Fruit fly (Drosophila melanogaster) whole organism, wandering third instar larva: ENCODE data around the gene Mgat2.

ENCODE experiments used
- CG9705 ChIP-seq: fragments of 200-800 bp; sonication (Bioruptor generic); optimal IDR thresholded peaks from 2 replicates; lab custom pipeline; 2018; ENCODE audit warnings: missing biosample characterization, mild to moderate bottlenecking, missing genetic modification characterization
- CrebA ChIP-seq: fragments of 200-800 bp; sonication (Bioruptor generic); optimal IDR thresholded peaks from 2 replicates; lab custom pipeline; 2016; ENCODE audit warnings: missing biosample characterization, mild to moderate bottlenecking, missing genetic modification characterization, borderline replicate concordance
- Dfd ChIP-seq: fragments of >200 bp; optimal IDR thresholded peaks from 2 replicates; lab custom pipeline; 2017; ENCODE audit warnings: missing biosample characterization, missing genetic modification characterization
- Dif ChIP-seq: fragments of 200-275, 200-300 bp; sonication (Bioruptor generic); optimal IDR thresholded peaks from 2 replicates; lab custom pipeline; 2018; ENCODE audit warnings: missing biosample characterization, missing genetic modification characterization; ENCODE audit not compliant: partially characterized antibody
- GATAd ChIP-seq: sonication (Bioruptor generic); optimal IDR thresholded peaks from 2 replicates; lab custom pipeline; 2016; ENCODE audit warnings: missing biosample characterization, missing genetic modification characterization
- Hnf4 ChIP-seq: fragments of 200-800 bp; sonication (Bioruptor generic); optimal IDR thresholded peaks from 2 replicates; lab custom pipeline; 2016; ENCODE audit warnings: missing biosample characterization, mild to moderate bottlenecking, missing genetic modification characterization
- Hr78 ChIP-seq: fragments of >200 bp; optimal IDR thresholded peaks from 2 replicates; lab custom pipeline; 2017; ENCODE audit warnings: missing biosample characterization, missing genetic modification characterization
- Hr83 ChIP-seq: fragments of 200-300 bp; sonication (Bioruptor generic); optimal IDR thresholded peaks from 2 replicates; lab custom pipeline; 2016; ENCODE audit warnings: missing biosample characterization, mild to moderate bottlenecking, missing genetic modification characterization, moderate library complexity; ENCODE audit not compliant: poor library complexity, severe bottlenecking
- Jra ChIP-seq: sonication (Bioruptor generic); optimal IDR thresholded peaks from 2 replicates; lab custom pipeline; 2016; ENCODE audit warnings: missing biosample characterization, missing genetic modification characterization
- Mio ChIP-seq: sonication (Bioruptor generic); optimal IDR thresholded peaks from 2 replicates; lab custom pipeline; 2016; ENCODE audit warnings: missing biosample characterization, missing genetic modification characterization
- Myc ChIP-seq: fragments of >200 bp; optimal IDR thresholded peaks from 2 replicates; lab custom pipeline; 2017
- N ChIP-seq: fragments of >200 bp; optimal IDR thresholded peaks from 2 replicates; lab custom pipeline; 2018; ENCODE audit warnings: missing biosample characterization, missing external identifiers, missing genetic modification characterization
- OdsH ChIP-seq: fragments of 200-800 bp; sonication (Bioruptor generic); optimal IDR thresholded peaks from 2 replicates; lab custom pipeline; 2016; ENCODE audit warnings: missing biosample characterization, mild to moderate bottlenecking, missing genetic modification characterization
- Rel ChIP-seq, 2 experiments: fragments of 200-800 bp; sonication (Bioruptor generic) in 1 of 2; optimal IDR thresholded peaks; 2 replicates in 1 of 2; 3 replicates in 1 of 2; lab custom pipeline; 2016 to 2019; ENCODE audit warnings: mild to moderate bottlenecking in 2 of 2, missing biosample characterization in 2 of 2, missing genetic modification characterization in 2 of 2, moderate library complexity in 1 of 2
- Sp1 ChIP-seq: fragments of 200-800 bp; sonication (Bioruptor generic); optimal IDR thresholded peaks from 3 replicates; lab custom pipeline; 2019; ENCODE audit warnings: missing biosample characterization, mild to moderate bottlenecking, missing genetic modification characterization, moderate library complexity
- Vsx2 ChIP-seq: fragments of 200-300, 225-300 bp; sonication (Bioruptor generic); optimal IDR thresholded peaks from 2 replicates; lab custom pipeline; 2018; ENCODE audit warnings: missing biosample characterization, missing genetic modification characterization; ENCODE audit not compliant: partially characterized antibody
- brk ChIP-seq: fragments of 200-800 bp; sonication (Bioruptor generic); optimal IDR thresholded peaks from 2 replicates; lab custom pipeline; 2016; ENCODE audit warnings: missing biosample characterization, mild to moderate bottlenecking, missing genetic modification characterization
- dl ChIP-seq, 2 experiments: fragments of 175-275, 200-275 bp in 1 of 2; fragments of 200-275 bp in 1 of 2; sonication (Bioruptor generic); optimal IDR thresholded peaks; lab custom pipeline; 2018; ENCODE audit warnings: mild to moderate bottlenecking in 2 of 2, missing biosample characterization in 2 of 2, missing genetic modification characterization in 2 of 2, moderate library complexity in 2 of 2; ENCODE audit not compliant: partially characterized antibody in 2 of 2, insufficient read depth in 1 of 2
- dmrt93B ChIP-seq: fragments of 200-800 bp; sonication (Bioruptor generic); optimal IDR thresholded peaks from 2 replicates; lab custom pipeline; 2018; ENCODE audit warnings: missing biosample characterization, mild to moderate bottlenecking, missing genetic modification characterization
- dsf ChIP-seq: sonication (Bioruptor generic); optimal IDR thresholded peaks from 2 replicates; lab custom pipeline; 2016; ENCODE audit warnings: missing biosample characterization, missing genetic modification characterization, borderline replicate concordance
- foxo ChIP-seq, 2 experiments: fragments of 200-800 bp; sonication (Bioruptor generic); optimal IDR thresholded peaks; 2 replicates in 1 of 2; 3 replicates in 1 of 2; lab custom pipeline; 2016 to 2017; ENCODE audit warnings: missing biosample characterization in 2 of 2, missing genetic modification characterization in 2 of 2
- jim ChIP-seq: fragments of 175-275, 200-325 bp; sonication (Bioruptor generic); optimal IDR thresholded peaks from 2 replicates; lab custom pipeline; 2016; ENCODE audit warnings: missing biosample characterization, mild to moderate bottlenecking, missing genetic modification characterization
- lola ChIP-seq: fragments of >200 bp; optimal IDR thresholded peaks from 2 replicates; lab custom pipeline; 2017; ENCODE audit warnings: missing biosample characterization, missing genetic modification characterization
- pan ChIP-seq: fragments of >200 bp; optimal IDR thresholded peaks from 2 replicates; lab custom pipeline; 2017
- psq ChIP-seq: fragments of 200-800 bp; sonication (Bioruptor generic); optimal IDR thresholded peaks from 3 replicates; lab custom pipeline; 2017; ENCODE audit warnings: missing biosample characterization, mild to moderate bottlenecking, missing genetic modification characterization, moderate library complexity
- rgr ChIP-seq: fragments of 200-800 bp; sonication (Bioruptor generic); optimal IDR thresholded peaks from 3 replicates; lab custom pipeline; 2016; ENCODE audit warnings: missing biosample characterization, mild to moderate bottlenecking, missing genetic modification characterization
- sage ChIP-seq: fragments of 200-800 bp; sonication (Bioruptor generic); optimal IDR thresholded peaks from 2 replicates; lab custom pipeline; 2016; ENCODE audit warnings: missing biosample characterization, mild to moderate bottlenecking, missing genetic modification characterization
- sv ChIP-seq: fragments of 200-800 bp; sonication (Bioruptor generic); optimal IDR thresholded peaks from 3 replicates; lab custom pipeline; 2016; ENCODE audit warnings: missing biosample characterization, missing genetic modification characterization
- tai ChIP-seq: sonication (Bioruptor generic); optimal IDR thresholded peaks from 2 replicates; lab custom pipeline; 2016; ENCODE audit warnings: missing biosample characterization, missing genetic modification characterization
- usp ChIP-seq: fragments of >200 bp; optimal IDR thresholded peaks from 2 replicates; lab custom pipeline; 2017; ENCODE audit warnings: missing biosample characterization, missing genetic modification characterization

Gene Mgat2

DNA sequence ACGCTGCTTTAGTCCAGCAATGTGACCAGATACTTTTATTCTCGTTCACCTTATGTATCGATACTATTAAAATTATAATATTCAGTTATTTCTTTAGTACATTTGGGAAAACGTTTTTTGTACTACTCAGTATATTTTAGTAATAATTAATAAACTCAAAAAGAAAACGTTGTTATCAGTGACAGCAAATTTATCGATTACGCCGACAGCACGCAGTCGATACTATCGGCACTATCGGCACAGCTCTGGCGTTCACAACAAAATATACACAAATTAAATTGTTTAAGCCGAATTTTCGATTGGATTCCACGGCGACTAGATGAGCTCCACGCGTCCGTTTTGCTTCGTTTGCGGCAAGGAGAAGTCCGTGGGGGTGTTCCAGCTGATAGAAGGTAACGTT is 17.5 kb upstream of the Mgat2 start, which contains the start of the genes janA, Sry-alpha and Sry-beta:
janA (minus strand) TSS at position 40 of the 400 bp plus-strand sequence.
Sry-alpha (plus strand) TSS at position 226 of the 400 bp plus-strand sequence.
Sry-beta (plus strand) TSS at position 226 of the 400 bp plus-strand sequence.
- TF ChIP-seq sv (GFP tag; lab: Kevin White, UChicago): peak; percentile 5
- peak; percentile 67 for TF ChIP-seq Hr83 (GFP tag; lab: Kevin White, UChicago)
- TF ChIP-seq pan (lab: Kevin White, UChicago): no peak

DNA sequence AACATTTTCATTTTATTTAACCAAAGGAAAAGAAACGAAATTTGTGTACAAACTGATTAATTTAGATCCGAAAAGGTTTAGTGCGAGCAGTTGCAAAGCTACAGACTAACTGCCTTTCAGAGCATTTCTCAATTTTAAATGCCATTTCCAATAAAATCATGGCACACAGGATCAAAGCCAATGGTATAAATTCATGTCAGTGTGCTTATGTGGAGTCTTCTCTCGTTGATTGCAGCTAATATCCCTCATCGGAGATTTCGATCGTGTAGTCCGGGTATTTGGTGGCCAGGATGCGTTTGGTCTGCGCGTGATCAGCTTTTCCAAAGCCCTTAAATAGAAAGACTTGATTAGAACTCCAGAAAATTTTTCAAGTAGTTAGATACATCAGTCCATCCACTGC is 16.6 kb upstream of the Mgat2 start, which contains the start of gene janB:
janB (minus strand) TSS at position 101 of the 400 bp plus-strand sequence.
- TF ChIP-seq GATAd (GFP tag; lab: Kevin White, UChicago) (no peak), pan (lab: Kevin White, UChicago) (no peak), N (no peak), Dif (GFP tag; lab: Kevin White, UChicago) (no peak), rgr (GFP tag; lab: Kevin White, UChicago) (no peak), Hnf4 (GFP tag; lab: Kevin White, UChicago) (no peak), CrebA (GFP tag; lab: Kevin White, UChicago) (no peak), jim (no peak), dmrt93B (GFP tag; lab: Kevin White, UChicago) (no peak), Sp1 (GFP tag; lab: Kevin White, UChicago) (no peak), Jra (no peak), OdsH (no peak)

DNA sequence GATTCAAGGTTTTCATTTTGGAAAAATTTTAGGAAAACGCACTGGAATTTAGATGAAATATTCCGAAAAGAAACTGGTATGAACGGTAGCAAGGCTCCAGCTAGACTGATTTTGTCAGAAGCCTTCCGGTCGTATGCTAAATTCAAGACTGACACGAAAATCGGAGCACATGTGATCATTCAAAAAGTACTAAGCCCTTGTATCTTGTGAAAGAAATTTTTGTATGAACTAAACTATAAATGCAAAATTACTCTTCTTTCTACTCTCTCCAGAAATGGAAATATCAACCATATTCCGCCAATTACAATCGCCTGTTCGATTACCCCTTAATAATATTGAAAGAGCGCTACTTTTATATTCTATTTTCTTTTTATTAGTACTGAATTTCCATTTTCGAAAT is 15.6 kb upstream of the Mgat2 start, which contains the start of gene ocn:
ocn (minus strand) TSS at position 101 of the 400 bp plus-strand sequence.
- no peak for TF ChIP-seq Mio (GFP tag; lab: Kevin White, UChicago)
- no peak for TF ChIP-seq Dfd
- TF ChIP-seq Hr78 (GFP tag; lab: Kevin White, UChicago): no peak
- no peak for TF ChIP-seq CG9705
- TF ChIP-seq dsf (GFP tag; lab: Kevin White, UChicago): no peak
- TF ChIP-seq Dif (GFP tag; lab: Kevin White, UChicago): no peak
- no peak for TF ChIP-seq Sp1 (GFP tag; lab: Kevin White, UChicago)
- TF ChIP-seq foxo (GFP tag; optimal IDR thresholded peaks at IDR 0.05; lab: Kevin White, UChicago): no peak
- TF ChIP-seq Jra: no peak
- TF ChIP-seq usp (GFP tag; lab: Kevin White, UChicago): no peak

DNA sequence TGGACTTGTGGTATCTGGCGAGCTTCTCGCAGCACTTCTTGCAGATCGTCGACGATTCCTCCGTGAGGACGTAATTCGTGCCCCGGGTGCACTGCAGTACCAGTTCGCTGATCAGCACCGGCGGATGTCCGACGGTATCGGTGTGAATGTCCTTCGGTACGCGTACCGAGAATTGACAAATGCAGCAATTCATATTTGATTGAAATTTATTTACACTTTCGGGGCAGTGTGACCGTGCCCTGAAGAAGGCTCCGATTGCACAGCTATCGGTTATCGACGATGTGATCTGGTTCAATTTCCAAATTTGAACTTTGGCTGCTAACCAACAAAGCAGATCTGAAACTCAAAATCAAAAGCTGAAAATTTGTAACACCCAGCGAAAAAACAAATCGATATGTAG is 14.6 kb upstream of the Mgat2 start, which contains the start of gene ZIPIC:
ZIPIC (minus strand) TSS at position 262 of the 400 bp plus-strand sequence.
- TF ChIP-seq tai (GFP tag; lab: Kevin White, UChicago) (no peak), brk (GFP tag; lab: Kevin White, UChicago) (no peak), usp (GFP tag; lab: Kevin White, UChicago) (no peak), sv (GFP tag; lab: Kevin White, UChicago) (no peak), Hnf4 (GFP tag; lab: Kevin White, UChicago) (no peak), Myc (lab: Kevin White, UChicago) (no peak), Hr78 (GFP tag; lab: Kevin White, UChicago) (no peak), sage (GFP tag; lab: Kevin White, UChicago) (no peak), psq (GFP tag; lab: Kevin White, UChicago) (no peak)
- TF ChIP-seq, all 38 proteins: peak for 0

DNA sequence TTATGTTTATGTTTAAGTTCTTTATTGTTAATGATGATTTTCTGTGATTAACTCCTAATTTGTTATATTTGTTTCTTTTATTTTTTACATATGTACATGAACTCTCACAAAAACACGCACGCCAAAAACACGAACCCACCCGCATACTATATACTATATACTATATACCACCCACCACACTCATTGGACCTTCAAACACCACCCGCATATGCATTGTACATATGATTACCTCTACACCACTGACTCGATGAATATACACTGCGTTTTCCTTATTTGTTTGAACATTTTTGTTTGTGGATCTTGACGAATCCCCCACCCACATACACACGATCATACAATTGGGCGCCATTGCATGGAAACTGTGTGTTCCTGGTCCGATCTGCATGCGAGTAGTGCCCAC is 10.3 kb upstream of the Mgat2 start:
- no peak for TF ChIP-seq pan (lab: Kevin White, UChicago)
- no peak for TF ChIP-seq dl (GFP tag; optimal IDR thresholded peaks at IDR 0.05; lab: Kevin White, UChicago; ENCODE audit: insufficient read depth in 1 of 2, partially characterized antibody in 2 of 2)

DNA sequence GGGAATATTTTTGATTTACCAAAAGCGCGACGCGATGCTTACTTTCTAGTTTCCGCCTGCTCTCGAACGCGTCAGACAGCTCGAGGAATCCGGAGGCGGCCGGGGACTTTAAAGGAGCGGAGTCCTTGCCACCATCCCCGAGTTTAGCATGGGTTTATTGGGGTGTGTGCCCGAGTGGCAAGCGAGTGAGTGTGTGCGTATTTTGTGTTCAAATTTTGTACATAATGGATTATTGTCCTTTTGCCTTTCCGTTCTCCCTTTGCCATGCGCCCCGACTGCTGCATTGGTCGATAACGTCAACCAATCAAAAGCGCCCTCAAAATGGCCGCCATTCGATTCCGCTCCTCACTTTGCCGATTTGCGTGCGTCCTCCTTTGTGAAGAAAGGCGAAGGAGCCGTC is 8.0 kb upstream of the Mgat2 start:
- TF ChIP-seq Hr83 (GFP tag; lab: Kevin White, UChicago) (no peak), Vsx2 (GFP tag; lab: Kevin White, UChicago) (no peak), dl (GFP tag; optimal IDR thresholded peaks at IDR 0.05; lab: Kevin White, UChicago; ENCODE audit: insufficient read depth in 1 of 2, partially characterized antibody in 2 of 2) (no peak), sv (GFP tag; lab: Kevin White, UChicago) (no peak), Mio (GFP tag; lab: Kevin White, UChicago) (no peak), Rel (GFP tag; optimal IDR thresholded peaks at IDR 0.05; lab: Kevin White, UChicago) (no peak), Rel (tag; optimal IDR thresholded peaks at IDR 0.05; lab: Kevin White, UChicago) (no peak), rgr (GFP tag; lab: Kevin White, UChicago) (no peak), Hr78 (GFP tag; lab: Kevin White, UChicago) (no peak), Dif (GFP tag; lab: Kevin White, UChicago) (no peak), sage (GFP tag; lab: Kevin White, UChicago) (no peak), Myc (lab: Kevin White, UChicago) (no peak), usp (GFP tag; lab: Kevin White, UChicago) (no peak), lola (GFP tag; lab: Kevin White, UChicago) (no peak), Dfd (no peak)
- TF ChIP-seq, all 38 proteins: peak for 0
